Fruit fly (Drosophila melanogaster) Kc167 (cell line): ENCODE data around the gene Rtnl1.

ENCODE experiments used
- Myc ChIP-seq: fragments of >200 bp; optimal IDR thresholded peaks from 2 replicates; lab custom pipeline; 2017; ENCODE audit warnings: missing external identifiers
- Sin3A ChIP-seq: fragments of >200 bp; optimal IDR thresholded peaks from 2 replicates; lab custom pipeline; 2018; ENCODE audit warnings: missing external identifiers
- h ChIP-seq: fragments of >200 bp; optimal IDR thresholded peaks from 3 replicates; lab custom pipeline; 2018; ENCODE audit warnings: missing external identifiers
- insv ChIP-seq: fragments of >200 bp; optimal IDR thresholded peaks from 3 replicates; lab custom pipeline; 2018; ENCODE audit warnings: missing external identifiers
- psq ChIP-seq: fragments of >200 bp; optimal IDR thresholded peaks from 2 replicates; lab custom pipeline; 2017; ENCODE audit warnings: missing external identifiers
- ttk ChIP-seq: sonication (Bioruptor generic); optimal IDR thresholded peaks from 2 replicates; lab custom pipeline; 2017; ENCODE audit warnings: missing external identifiers

DNA sequence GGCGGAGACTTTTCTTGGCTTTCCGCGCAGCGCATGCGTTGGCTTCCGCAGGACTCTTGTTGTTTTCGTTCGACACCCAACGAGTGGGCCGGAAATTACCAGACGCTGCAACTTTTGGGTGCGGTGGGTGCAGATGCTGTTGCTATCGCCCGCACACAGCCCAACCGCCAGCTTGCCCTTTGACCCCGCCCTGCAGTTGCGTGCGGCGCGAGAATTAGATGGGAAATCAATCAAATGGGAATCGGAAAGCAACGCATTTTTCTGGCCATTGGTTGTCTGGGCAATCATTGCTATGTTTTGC, 4.1 kb downstream of the Rtnl1 start:
- no peak for TF ChIP-seq psq (lab: Kevin White, UChicago)
- TF ChIP-seq Myc (lab: Kevin White, UChicago) = no peak
- no peak for TF ChIP-seq h
- no peak for TF ChIP-seq ttk (lab: Kevin White, UChicago)
- no peak for TF ChIP-seq insv
- TF ChIP-seq Sin3A (lab: Kevin White, UChicago) = no peak
